Worm (Caenorhabditis elegans): ENCODE results near the gene F25G6.9.

ce11 chrV:8533916-8534315 lies 35.9 kb downstream of the F25G6.9 start:
- TF ChIP-seq madf-10 (tag; optimal IDR thresholded peaks at IDR 0.05) = no peak
- no peak for TF ChIP-seq nfya-1 (tag; optimal IDR thresholded peaks at IDR 0.05; ENCODE audit: borderline replicate concordance, insufficient read depth)

Measured in whole organism, young adult.